Fruit fly (Drosophila melanogaster) whole organism, adult: ENCODE data around the gene CG7910.

Source experiments
- CG12768 ChIP-seq: fragments of 200-800 bp; sonication (Bioruptor generic); optimal IDR thresholded peaks from 2 replicates; lab custom pipeline; 2017; ENCODE audit warnings: missing biosample characterization, missing genetic modification characterization, mild to moderate bottlenecking, moderate library complexity, missing genetic modification reagents
- CG14711 ChIP-seq: fragments of 200-800 bp; sonication (Bioruptor generic); optimal IDR thresholded peaks from 2 replicates; lab custom pipeline; 2018; ENCODE audit warnings: missing biosample characterization, mild to moderate bottlenecking, missing genetic modification characterization, moderate library complexity
- CG7045 ChIP-seq: fragments of 200-800 bp; sonication (Bioruptor generic); optimal IDR thresholded peaks from 2 replicates; lab custom pipeline; 2017; ENCODE audit warnings: missing biosample characterization, mild to moderate bottlenecking, missing genetic modification characterization
- CG7101 ChIP-seq: fragments of 200-800 bp; sonication (Bioruptor generic); optimal IDR thresholded peaks from 2 replicates; lab custom pipeline; 2018; ENCODE audit warnings: missing biosample characterization, mild to moderate bottlenecking, missing genetic modification characterization, moderate library complexity
- Crg-1 ChIP-seq: fragments of 200-800 bp; sonication (Bioruptor generic); optimal IDR thresholded peaks from 2 replicates; lab custom pipeline; 2016; ENCODE audit warnings: missing biosample characterization, missing genetic modification characterization
- Hr96 ChIP-seq: fragments of 200-800 bp; sonication (Bioruptor generic); optimal IDR thresholded peaks from 2 replicates; lab custom pipeline; 2016; ENCODE audit warnings: missing biosample characterization, missing genetic modification characterization
- bab1 ChIP-seq: fragments of 200-800 bp; sonication (Bioruptor generic); optimal IDR thresholded peaks from 3 replicates; lab custom pipeline; 2019; ENCODE audit warnings: missing biosample characterization, mild to moderate bottlenecking, missing genetic modification characterization, moderate library complexity
- cic ChIP-seq: fragments of 200-800 bp; sonication (Bioruptor generic); optimal IDR thresholded peaks from 2 replicates; lab custom pipeline; 2017; ENCODE audit warnings: missing biosample characterization, mild to moderate bottlenecking, missing genetic modification characterization, moderate library complexity
- kay ChIP-seq: fragments of 200-800 bp; sonication (Bioruptor generic); peaks from one replicate; lab custom pipeline; 2016; ENCODE audit warnings: missing biosample characterization, missing genetic modification characterization, borderline replicate concordance
- pad ChIP-seq: fragments of 200-800 bp; sonication (Bioruptor generic); optimal IDR thresholded peaks from 3 replicates; lab custom pipeline; 2017; ENCODE audit warnings: missing biosample characterization, missing genetic modification characterization, mild to moderate bottlenecking, moderate library complexity, missing genetic modification reagents
- tj ChIP-seq: fragments of 200-800 bp; sonication (Bioruptor generic); optimal IDR thresholded peaks from 3 replicates; lab custom pipeline; 2017; ENCODE audit warnings: missing biosample characterization, mild to moderate bottlenecking, missing genetic modification characterization, moderate library complexity
- toe ChIP-seq: fragments of 200-800 bp; sonication (Bioruptor generic); optimal IDR thresholded peaks from 2 replicates; lab custom pipeline; 2016; ENCODE audit warnings: missing biosample characterization, missing genetic modification characterization

dm6 chr3R:8112880-8113832 is 26.1 kb downstream of the CG7910 start:
- no peak for TF ChIP-seq tj (GFP tag; lab: Kevin White, UChicago)
- TF ChIP-seq CG14711 (tag; lab: Kevin White, UChicago), result peak; percentile 19
- peak; percentile 97 for TF ChIP-seq kay
- TF ChIP-seq CG7101 (tag; lab: Kevin White, UChicago), result peak; percentile 67
- TF ChIP-seq CG7045 (GFP tag; lab: Kevin White, UChicago), result peak; percentile 75
- TF ChIP-seq toe (GFP tag; lab: Kevin White, UChicago), result peak; percentile 44
- no peak for TF ChIP-seq bab1 (GFP tag; lab: Kevin White, UChicago)
- TF ChIP-seq pad (GFP tag; lab: Kevin White, UChicago), result no peak
- peak; percentile 15 for TF ChIP-seq CG12768
- no peak for TF ChIP-seq cic (GFP tag; lab: Kevin White, UChicago)
- no peak for TF ChIP-seq Hr96 (GFP tag; lab: Kevin White, UChicago)
- peak; percentile 38 for TF ChIP-seq Crg-1 (GFP tag; lab: Kevin White, UChicago)
